Worm (Caenorhabditis elegans): Measurements from ENCODE around the gene spp-29.

Gene spp-29

ce11 chrV:17683763-17684162 is 12.9 kb downstream of the spp-29 start, which contains the start of gene F59A1.15:
Gene F59A1.15, minus strand, starts transcription at chrV:17683863.
- TF ChIP-seq lin-39 (tag; optimal IDR thresholded peaks at IDR 0.05) (no peak), aly-2 (tag; optimal IDR thresholded peaks at IDR 0.05) (no peak), unc-39 (tag; optimal IDR thresholded peaks at IDR 0.05) (no peak)

ce11 chrV:17683290-17683689 is 13.4 kb downstream of the spp-29 start:
- TF ChIP-seq nhr-76 (tag; optimal IDR thresholded peaks at IDR 0.05) (no peak), unc-62 (GFP tag; optimal IDR thresholded peaks at IDR 0.05) (no peak), lin-15B (tag; optimal IDR thresholded peaks at IDR 0.05) (no peak), pqm-1 (tag; optimal IDR thresholded peaks at IDR 0.05) (no peak), skn-1 (tag; optimal IDR thresholded peaks at IDR 0.05) (no peak), ztf-11 (tag; optimal IDR thresholded peaks at IDR 0.05) (no peak)

ce11 chrV:17676553-17676952 is 20.1 kb downstream of the spp-29 start, which contains the start of gene str-92:
Gene str-92, minus strand, starts transcription at chrV:17676653.
- TF ChIP-seq ceh-82 (tag; optimal IDR thresholded peaks at IDR 0.05): no peak
- TF ChIP-seq fkh-2 (tag; optimal IDR thresholded peaks at IDR 0.05): no peak
- no peak for TF ChIP-seq egl-27 (tag; optimal IDR thresholded peaks at IDR 0.05)
- no peak for TF ChIP-seq lin-39 (tag; optimal IDR thresholded peaks at IDR 0.05)
- no peak for TF ChIP-seq ztf-4 (tag; optimal IDR thresholded peaks at IDR 0.05)
- TF ChIP-seq unc-62 (GFP tag; optimal IDR thresholded peaks at IDR 0.05): no peak
- TF ChIP-seq ceh-16 (tag; optimal IDR thresholded peaks at IDR 0.05): no peak
- TF ChIP-seq lsy-12 (tag; optimal IDR thresholded peaks at IDR 0.05): no peak
- TF ChIP-seq nhr-28 (tag; optimal IDR thresholded peaks at IDR 0.05): no peak
- no peak for TF ChIP-seq nhr-12 (tag; optimal IDR thresholded peaks at IDR 0.05)
- no peak for TF ChIP-seq tbx-2 (tag; optimal IDR thresholded peaks at IDR 0.05)
- TF ChIP-seq zag-1 (tag; optimal IDR thresholded peaks at IDR 0.05): no peak
- TF ChIP-seq snpc-4 (tag; optimal IDR thresholded peaks at IDR 0.05): no peak
- no peak for TF ChIP-seq daf-12 (tag; optimal IDR thresholded peaks at IDR 0.05)

ce11 chrV:17673343-17673742 is 23.3 kb downstream of the spp-29 start, which contains the start of gene str-93:
Gene str-93, minus strand, starts transcription at chrV:17673443.
- no peak for TF ChIP-seq daf-12 (tag; optimal IDR thresholded peaks at IDR 0.05)
- TF ChIP-seq fos-1 (tag; optimal IDR thresholded peaks at IDR 0.05): no peak
- TF ChIP-seq eor-1 (tag; optimal IDR thresholded peaks at IDR 0.05): no peak
- TF ChIP-seq hmg-11 (tag; optimal IDR thresholded peaks at IDR 0.05): no peak
- no peak for TF ChIP-seq pqm-1 (tag; optimal IDR thresholded peaks at IDR 0.05)

ce11 chrV:17668531-17668930 is 28.1 kb downstream of the spp-29 start, which contains the start of gene str-89:
Gene str-89, plus strand, starts transcription at chrV:17668831.
- TF ChIP-seq ceh-28 (tag; optimal IDR thresholded peaks at IDR 0.05) (no peak), nhr-76 (tag; optimal IDR thresholded peaks at IDR 0.05) (no peak), elt-2 (tag; optimal IDR thresholded peaks at IDR 0.05) (no peak), ceh-9 (tag; optimal IDR thresholded peaks at IDR 0.05) (no peak), mdl-1 (tag; optimal IDR thresholded peaks at IDR 0.05) (no peak), elt-3 (tag; optimal IDR thresholded peaks at IDR 0.05) (no peak), nhr-12 (tag; optimal IDR thresholded peaks at IDR 0.05) (no peak), ceh-16 (tag; optimal IDR thresholded peaks at IDR 0.05) (no peak), ama-1 (optimal IDR thresholded peaks at IDR 0.05) (no peak)

- no peak for TF ChIP-seq nhr-43 (tag; optimal IDR thresholded peaks at IDR 0.05; ENCODE audit: poor library complexity, severe bottlenecking)
- no peak for TF ChIP-seq nhr-237 (tag; optimal IDR thresholded peaks at IDR 0.05)
Measured at ce11 chrV:17667676-17668075, 29.0 kb downstream of the spp-29 start, which contains the start of gene F59A1.12. Gene F59A1.12, minus strand, starts transcription at chrV:17667776.

- TF ChIP-seq pqm-1 (tag; optimal IDR thresholded peaks at IDR 0.05): no peak
- TF ChIP-seq nhr-43 (tag; optimal IDR thresholded peaks at IDR 0.05; ENCODE audit: poor library complexity, severe bottlenecking): no peak
Measured at ce11 chrV:17665906-17666305, 30.7 kb downstream of the spp-29 start, which contains the start of gene F59A1.11. Gene F59A1.11, minus strand, starts transcription at chrV:17666006.
